Fruit fly (Drosophila melanogaster): Measurements from ENCODE around the gene CG13473.

The CG13473 gene

dm6 chr3L:14705164-14705563 lies 23.4 kb upstream of the CG13473 start, which contains the start of gene CG13476:
Gene CG13476 (plus strand): TSS chr3L:14705464.
- TF ChIP-seq kay (GFP tag; ENCODE audit: borderline replicate concordance) (peak; percentile 64), ovo (GFP tag; optimal IDR thresholded peaks at IDR 0.05) (no peak)

dm6 chr3L:14706461-14706880 lies 22.1 kb upstream of the CG13473 start:
- TF ChIP-seq Mnt (GFP tag; optimal IDR thresholded peaks at IDR 0.05), result peak; percentile 98
- TF ChIP-seq CG11617 (GFP tag; optimal IDR thresholded peaks at IDR 0.05), result no peak
- TF ChIP-seq CG33017 (tag; optimal IDR thresholded peaks at IDR 0.05), result peak; percentile 55
- TF ChIP-seq cnc (optimal IDR thresholded peaks at IDR 0.05), result no peak
- no peak for TF ChIP-seq CG7045 (GFP tag; optimal IDR thresholded peaks at IDR 0.05)
- peak; percentile 35 for TF ChIP-seq bab1 (GFP tag; optimal IDR thresholded peaks at IDR 0.05)
- peak; percentile 63 for TF ChIP-seq cic (GFP tag; optimal IDR thresholded peaks at IDR 0.05)
- TF ChIP-seq CG1620 (GFP tag; optimal IDR thresholded peaks at IDR 0.05), result no peak
- peak; percentile 86 for TF ChIP-seq tj (GFP tag; optimal IDR thresholded peaks at IDR 0.05)
- no peak for TF ChIP-seq Clk (GFP tag; optimal IDR thresholded peaks at IDR 0.05)
- TF ChIP-seq CG12768 (GFP tag; optimal IDR thresholded peaks at IDR 0.05), result peak; percentile 19

- TF ChIP-seq cnc (optimal IDR thresholded peaks at IDR 0.05) (no peak), Crg-1 (GFP tag; optimal IDR thresholded peaks at IDR 0.05) (peak; percentile 57), kay (GFP tag; ENCODE audit: borderline replicate concordance) (peak; percentile 75), Hr96 (GFP tag; optimal IDR thresholded peaks at IDR 0.05) (peak; percentile 29), CG1620 (GFP tag; optimal IDR thresholded peaks at IDR 0.05) (peak; percentile 53), CG11617 (GFP tag; optimal IDR thresholded peaks at IDR 0.05) (no peak), CG12768 (GFP tag; optimal IDR thresholded peaks at IDR 0.05) (no peak), CG7101 (tag; optimal IDR thresholded peaks at IDR 0.05) (peak; percentile 50), bab1 (GFP tag; optimal IDR thresholded peaks at IDR 0.05) (no peak), CG5204 (GFP tag; optimal IDR thresholded peaks at IDR 0.05) (no peak), ovo (GFP tag; optimal IDR thresholded peaks at IDR 0.05) (peak; percentile 54), CG14711 (tag; optimal IDR thresholded peaks at IDR 0.05) (peak; percentile 40), pad (GFP tag; optimal IDR thresholded peaks at IDR 0.05) (peak; percentile 10), toe (GFP tag; optimal IDR thresholded peaks at IDR 0.05) (peak; percentile 2), CG33017 (tag; optimal IDR thresholded peaks at IDR 0.05) (peak; percentile 44), Clk (GFP tag; optimal IDR thresholded peaks at IDR 0.05) (no peak), cic (GFP tag; optimal IDR thresholded peaks at IDR 0.05) (no peak), Mnt (GFP tag; optimal IDR thresholded peaks at IDR 0.05) (no peak), CG7045 (GFP tag; optimal IDR thresholded peaks at IDR 0.05) (peak; percentile 47), tj (GFP tag; optimal IDR thresholded peaks at IDR 0.05) (no peak)
Observed at dm6 chr3L:14708053-14708452, 20.5 kb upstream of the CG13473 start.

DNA sequence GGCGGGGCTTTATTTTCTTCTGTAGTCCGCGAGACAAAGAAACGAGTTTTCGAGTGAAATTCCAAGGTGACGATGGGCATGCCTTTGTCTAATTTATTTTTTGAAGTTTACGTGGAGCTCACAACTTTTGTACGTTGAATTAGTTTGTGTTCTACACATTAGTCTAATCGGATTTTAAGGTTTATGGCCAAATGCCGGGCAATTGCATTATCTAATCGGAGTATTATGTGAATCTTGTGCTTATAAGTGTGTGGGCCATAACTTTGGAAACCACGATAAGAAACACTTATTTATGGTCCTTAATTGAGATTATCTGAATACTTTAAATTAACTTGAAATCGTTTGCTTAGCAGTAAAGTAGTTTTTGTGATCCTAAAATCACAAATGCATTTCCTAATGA lies 15.8 kb upstream of the CG13473 start:
- TF ChIP-seq CG7045 (GFP tag; optimal IDR thresholded peaks at IDR 0.05) (peak; percentile 18), cnc (optimal IDR thresholded peaks at IDR 0.05) (no peak), toe (GFP tag; optimal IDR thresholded peaks at IDR 0.05) (no peak), kay (GFP tag; ENCODE audit: borderline replicate concordance) (peak; percentile 84), CG5204 (GFP tag; optimal IDR thresholded peaks at IDR 0.05) (no peak), Clk (GFP tag; optimal IDR thresholded peaks at IDR 0.05) (no peak), Mnt (GFP tag; optimal IDR thresholded peaks at IDR 0.05) (no peak), bab1 (GFP tag; optimal IDR thresholded peaks at IDR 0.05) (no peak), tj (GFP tag; optimal IDR thresholded peaks at IDR 0.05) (no peak), CG12768 (GFP tag; optimal IDR thresholded peaks at IDR 0.05) (no peak), CG7101 (tag; optimal IDR thresholded peaks at IDR 0.05) (no peak), cic (GFP tag; optimal IDR thresholded peaks at IDR 0.05) (peak; percentile 56), CG11617 (GFP tag; optimal IDR thresholded peaks at IDR 0.05) (no peak), CG14711 (tag; optimal IDR thresholded peaks at IDR 0.05) (no peak), CG33017 (tag; optimal IDR thresholded peaks at IDR 0.05) (peak; percentile 35), pad (GFP tag; optimal IDR thresholded peaks at IDR 0.05) (no peak), ovo (GFP tag; optimal IDR thresholded peaks at IDR 0.05) (no peak)

DNA sequence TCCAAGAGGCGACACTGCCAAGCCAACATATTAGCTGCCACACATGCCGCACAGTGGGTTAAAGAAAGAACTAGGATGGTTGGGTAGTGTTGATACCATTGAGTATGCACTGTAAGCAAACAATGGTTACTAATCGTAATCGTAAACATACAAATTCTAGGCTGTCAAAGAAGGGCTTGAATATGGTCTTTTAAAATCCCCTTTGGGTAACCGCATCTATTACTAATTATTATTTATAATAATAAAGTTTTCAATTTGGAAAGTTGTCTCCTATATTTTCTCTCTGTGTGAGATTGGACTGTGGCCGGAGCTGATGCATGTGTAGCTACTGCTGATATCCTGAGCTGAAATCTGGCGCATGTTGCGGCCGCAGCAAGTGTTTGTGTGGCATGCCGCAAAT lies 3.2 kb downstream of the CG13473 start:
- TF ChIP-seq CG11617 (GFP tag; optimal IDR thresholded peaks at IDR 0.05) (no peak), pad (GFP tag; optimal IDR thresholded peaks at IDR 0.05) (no peak), bab1 (GFP tag; optimal IDR thresholded peaks at IDR 0.05) (no peak), CG12768 (GFP tag; optimal IDR thresholded peaks at IDR 0.05) (no peak), toe (GFP tag; optimal IDR thresholded peaks at IDR 0.05) (no peak), Hr96 (GFP tag; optimal IDR thresholded peaks at IDR 0.05) (no peak), ovo (GFP tag; optimal IDR thresholded peaks at IDR 0.05) (no peak), CG5204 (GFP tag; optimal IDR thresholded peaks at IDR 0.05) (no peak), Mnt (GFP tag; optimal IDR thresholded peaks at IDR 0.05) (no peak)

- no peak for TF ChIP-seq kay (GFP tag; ENCODE audit: borderline replicate concordance)
- no peak for TF ChIP-seq CG14711 (tag; optimal IDR thresholded peaks at IDR 0.05)
- TF ChIP-seq toe (GFP tag; optimal IDR thresholded peaks at IDR 0.05), result no peak
- no peak for TF ChIP-seq CG7101 (tag; optimal IDR thresholded peaks at IDR 0.05)
Observed at dm6 chr3L:14733417-14733816, 4.9 kb downstream of the CG13473 start, which contains the start of gene CG13471. Gene CG13471 (minus strand): TSS chr3L:14733517.

dm6 chr3L:14743106-14743692 lies 14.6 kb downstream of the CG13473 start:
- no peak for TF ChIP-seq cic (GFP tag; optimal IDR thresholded peaks at IDR 0.05)
- TF ChIP-seq CG7101 (tag; optimal IDR thresholded peaks at IDR 0.05), result no peak
- no peak for TF ChIP-seq Hr96 (GFP tag; optimal IDR thresholded peaks at IDR 0.05)
- TF ChIP-seq CG14711 (tag; optimal IDR thresholded peaks at IDR 0.05), result no peak
- no peak for TF ChIP-seq bab1 (GFP tag; optimal IDR thresholded peaks at IDR 0.05)
- TF ChIP-seq CG12768 (GFP tag; optimal IDR thresholded peaks at IDR 0.05), result no peak
- no peak for TF ChIP-seq CG1620 (GFP tag; optimal IDR thresholded peaks at IDR 0.05)
- TF ChIP-seq Clk (GFP tag; optimal IDR thresholded peaks at IDR 0.05), result no peak
- TF ChIP-seq kay (GFP tag; ENCODE audit: borderline replicate concordance), result no peak
- no peak for TF ChIP-seq cnc (optimal IDR thresholded peaks at IDR 0.05)
- TF ChIP-seq tj (GFP tag; optimal IDR thresholded peaks at IDR 0.05), result no peak
- no peak for TF ChIP-seq toe (GFP tag; optimal IDR thresholded peaks at IDR 0.05)

Measured in whole organism, adult.